1 worm cellular context compared by ENCODE assay signal in the genomic region with DNA sequence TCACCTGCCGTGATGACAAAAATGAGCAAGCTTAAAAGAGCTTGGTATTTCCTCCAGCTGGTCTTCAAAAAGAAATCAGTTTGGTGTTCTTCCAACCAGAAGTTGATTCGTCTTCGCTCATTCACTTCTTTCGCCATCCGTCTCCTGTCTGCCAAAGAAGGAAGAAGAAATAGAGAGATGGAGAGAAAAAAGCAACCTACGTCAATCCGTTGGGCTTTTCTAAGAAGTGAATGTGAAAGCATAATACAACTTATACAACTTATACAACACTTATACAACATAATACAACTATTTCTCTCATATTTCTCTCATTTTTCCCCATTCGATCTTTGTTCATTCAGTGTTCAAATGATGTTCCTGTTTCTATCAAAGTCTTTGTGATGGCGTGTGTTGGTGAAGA.
TF ChIP-seq lines count a peak whose summit lies in the region.

No protein-coding gene starts in this region.

TF ChIP-seq in whole organism, L2 larva, 48 proteins besides CTCF, POLR2A, EP300 and RAD21 (continued from another document):
- TF ChIP-seq sma-3 (GFP tag; optimal IDR thresholded peaks at IDR 0.05; lab: Kevin White, UChicago) (no peak), sem-4 (tag; optimal IDR thresholded peaks at IDR 0.05; lab: Kevin White, UChicago) (no peak), sma-9 (GFP tag; optimal IDR thresholded peaks at IDR 0.05; lab: Kevin White, UChicago) (peak; percentile 69), sma-9 (tag; optimal IDR thresholded peaks at IDR 0.05; lab: Kevin White, UChicago) (no peak), nhr-77 (tag; optimal IDR thresholded peaks at IDR 0.05; lab: Kevin White, UChicago) (no peak), skn-1 (tag; optimal IDR thresholded peaks at IDR 0.05; lab: Kevin White, UChicago) (no peak), lin-39 (tag; optimal IDR thresholded peaks at IDR 0.05; lab: Kevin White, UChicago) (no peak), Y55F3AM.14 (GFP tag; optimal IDR thresholded peaks at IDR 0.05; lab: Kevin White, UChicago) (no peak), snpc-4 (tag; optimal IDR thresholded peaks at IDR 0.05; lab: Kevin White, UChicago) (no peak), nhr-21 (tag; optimal IDR thresholded peaks at IDR 0.05; lab: Kevin White, UChicago) (peak; percentile 41), mab-5 (tag; optimal IDR thresholded peaks at IDR 0.05; lab: Kevin White, UChicago) (no peak), fos-1 (tag; optimal IDR thresholded peaks at IDR 0.05; lab: Kevin White, UChicago) (no peak), ceh-82 (tag; optimal IDR thresholded peaks at IDR 0.05; lab: Kevin White, UChicago) (no peak), nhr-11 (tag; optimal IDR thresholded peaks at IDR 0.05; lab: Kevin White, UChicago) (no peak), nhr-25 (tag; optimal IDR thresholded peaks at IDR 0.05; lab: Kevin White, UChicago) (no peak), elt-3 (tag; optimal IDR thresholded peaks at IDR 0.05; lab: Kevin White, UChicago) (no peak), F13H6.1 (tag; optimal IDR thresholded peaks at IDR 0.05; lab: Kevin White, UChicago) (no peak), C34F6.9 (tag; optimal IDR thresholded peaks at IDR 0.05; lab: Kevin White, UChicago) (peak; percentile 25), nhr-10 (tag; optimal IDR thresholded peaks at IDR 0.05; lab: Kevin White, UChicago) (no peak), ztf-11 (tag; optimal IDR thresholded peaks at IDR 0.05; lab: Kevin White, UChicago) (no peak), aly-2 (tag; optimal IDR thresholded peaks at IDR 0.05; lab: Kevin White, UChicago) (no peak), unc-62 (GFP tag; optimal IDR thresholded peaks at IDR 0.05; lab: Kevin White, UChicago) (no peak), ZK546.5 (tag; optimal IDR thresholded peaks at IDR 0.05; lab: Kevin White, UChicago) (no peak), nhr-6 (tag; optimal IDR thresholded peaks at IDR 0.05; lab: Kevin White, UChicago) (peak; percentile 34)
